Worm (Caenorhabditis elegans) whole organism, early embryonic: Measurements from ENCODE around the gene marb-1.

Experiments used
- B0310.2 ChIP-seq: sonication (generic microtip); optimal IDR thresholded peaks from 2 replicates; lab custom pipeline; 2016; ENCODE audit warnings: mild to moderate bottlenecking, missing genetic modification characterization, missing compliant biosample characterization
- F13C5.2 ChIP-seq: sonication (generic microtip); optimal IDR thresholded peaks from 2 replicates; lab custom pipeline; 2017; ENCODE audit warnings: mild to moderate bottlenecking, missing genetic modification characterization, inconsistent platforms, missing compliant biosample characterization
- aly-1 ChIP-seq: sonication (generic microtip); optimal IDR thresholded peaks from 2 replicates; lab custom pipeline; 2016; ENCODE audit warnings: missing genetic modification characterization, missing compliant biosample characterization
- ama-1 ChIP-seq: fragments of 150-350 bp; optimal IDR thresholded peaks from 2 replicates; lab custom pipeline; 2014
- ceh-13 ChIP-seq: fragments of 200-800 bp; sonication (Bioruptor generic); optimal IDR thresholded peaks from 2 replicates; lab custom pipeline; 2018; ENCODE audit warnings: mild to moderate bottlenecking, missing genetic modification characterization, missing compliant biosample characterization
- ceh-36 ChIP-seq: sonication (generic microtip); optimal IDR thresholded peaks from 2 replicates; lab custom pipeline; 2016; ENCODE audit warnings: missing genetic modification characterization, inconsistent platforms, missing compliant biosample characterization
- ets-7 ChIP-seq: sonication (generic microtip); optimal IDR thresholded peaks from 2 replicates; lab custom pipeline; 2016; ENCODE audit warnings: missing genotype, missing genetic modification characterization, missing compliant biosample characterization
- flt-1 ChIP-seq: fragments of 200-800 bp; sonication (Bioruptor generic); IDR thresholded peaks from 2 replicates; pipeline ENCODE4 v1.3.6; 2022; ENCODE audit warnings: missing genetic modification characterization, missing compliant biosample characterization
- hmbx-1 ChIP-seq: sonication (generic microtip); optimal IDR thresholded peaks from 2 replicates; lab custom pipeline; 2016; ENCODE audit warnings: mild to moderate bottlenecking, missing genetic modification characterization, missing compliant biosample characterization
- hmg-4 ChIP-seq: fragments of 200-800 bp; sonication (Bioruptor generic); optimal IDR thresholded peaks from 2 replicates; lab custom pipeline; 2018; ENCODE audit warnings: mild to moderate bottlenecking, missing genetic modification characterization, missing compliant biosample characterization
- hnd-1 ChIP-seq: sonication (generic microtip); optimal IDR thresholded peaks from 2 replicates; lab custom pipeline; 2016; ENCODE audit warnings: missing genetic modification characterization, missing compliant biosample characterization
- pes-1 ChIP-seq: fragments of 200-800 bp; sonication (Bioruptor generic); IDR thresholded peaks from 2 replicates; pipeline ENCODE4 v1.3.6; 2022; ENCODE audit warnings: missing genetic modification reagents, missing genetic modification characterization, missing compliant biosample characterization
- scrt-1 ChIP-seq: fragments of 200-800 bp; sonication (Bioruptor generic); IDR thresholded peaks from 2 replicates; pipeline ENCODE4 v1.3.6; 2022; ENCODE audit warnings: missing genetic modification characterization, missing compliant biosample characterization
- sea-1 ChIP-seq: fragments of 200-800 bp; sonication (Bioruptor generic); conservative IDR thresholded peaks from 2 replicates; pipeline ENCODE4 v1.3.6; 2022; ENCODE audit warnings: missing genetic modification characterization, missing compliant biosample characterization
- tbx-11 ChIP-seq: fragments of 200-800 bp; sonication (Bioruptor generic); IDR thresholded peaks from 2 replicates; pipeline ENCODE4 v1.3.6; 2022; ENCODE audit warnings: missing genetic modification characterization, missing compliant biosample characterization
- tbx-37 ChIP-seq: fragments of 200-800 bp; sonication (Bioruptor generic); conservative IDR thresholded peaks from 2 replicates; pipeline ENCODE4 v1.3.6; 2022; ENCODE audit warnings: missing genetic modification reagents, missing genetic modification characterization, missing compliant biosample characterization
- tra-4 ChIP-seq: sonication (generic microtip); optimal IDR thresholded peaks from 2 replicates; lab custom pipeline; 2017; ENCODE audit warnings: missing genetic modification characterization, missing compliant biosample characterization

Gene marb-1

ce11 chrIV:12219309-12219708 is 10.5 kb upstream of the marb-1 start, which contains the start of gene F35G2.5:
Gene F35G2.5, plus strand, starts transcription at chrIV:12219609.
- TF ChIP-seq aly-1 (no peak), scrt-1 (GFP tag; lab: Robert Waterston, UW) (no peak), ets-7 (no peak), tbx-11 (GFP tag; lab: Robert Waterston, UW) (no peak), F13C5.2 (tag; lab: Kevin White, UChicago) (no peak), ceh-36 (no peak), sea-1 (GFP tag; lab: Robert Waterston, UW) (no peak), ceh-13 (GFP tag; lab: Kevin White, UChicago) (no peak), tbx-37 (GFP tag; lab: Robert Waterston, UW) (no peak), flt-1 (GFP tag; lab: Robert Waterston, UW) (no peak), pes-1 (GFP tag; lab: Robert Waterston, UW) (no peak), hmbx-1 (no peak), hnd-1 (tag; lab: Kevin White, UChicago) (no peak), tra-4 (no peak), ama-1 (lab: Kevin White, UChicago) (no peak), B0310.2 (no peak), hmg-4 (GFP tag; lab: Kevin White, UChicago) (no peak)

- TF ChIP-seq tbx-11 (GFP tag; lab: Robert Waterston, UW) (no peak), tra-4 (no peak), pes-1 (GFP tag; lab: Robert Waterston, UW) (no peak), hnd-1 (tag; lab: Kevin White, UChicago) (no peak), hmg-4 (GFP tag; lab: Kevin White, UChicago) (no peak), ceh-13 (GFP tag; lab: Kevin White, UChicago) (no peak), hmbx-1 (no peak), scrt-1 (GFP tag; lab: Robert Waterston, UW) (no peak), ama-1 (lab: Kevin White, UChicago) (no peak), B0310.2 (no peak), ets-7 (no peak), tbx-37 (GFP tag; lab: Robert Waterston, UW) (no peak), aly-1 (no peak), flt-1 (GFP tag; lab: Robert Waterston, UW) (no peak), ceh-36 (no peak), F13C5.2 (tag; lab: Kevin White, UChicago) (no peak), sea-1 (GFP tag; lab: Robert Waterston, UW) (no peak)
Observed at ce11 chrIV:12218253-12218652, 9.4 kb upstream of the marb-1 start.

- no peak for TF ChIP-seq ceh-36
- no peak for TF ChIP-seq F13C5.2 (tag; lab: Kevin White, UChicago)
- no peak for TF ChIP-seq tbx-11 (GFP tag; lab: Robert Waterston, UW)
- TF ChIP-seq ets-7, result no peak
- TF ChIP-seq ama-1 (lab: Kevin White, UChicago), result no peak
Observed at ce11 chrIV:12217142-12217541, 8.3 kb upstream of the marb-1 start.

- TF ChIP-seq hmg-4 (GFP tag; lab: Kevin White, UChicago), result peak; percentile 0
- no peak for TF ChIP-seq F13C5.2 (tag; lab: Kevin White, UChicago)
- TF ChIP-seq ceh-36, result no peak
- no peak for TF ChIP-seq tra-4
Observed at ce11 chrIV:12215762-12216295, 7.0 kb upstream of the marb-1 start, which contains the start of gene phy-2. Gene phy-2, minus strand, starts transcription at chrIV:12215987.

ce11 chrIV:12212814-12213213 is 4.0 kb upstream of the marb-1 start:
- TF ChIP-seq hmbx-1 (no peak), B0310.2 (no peak), tra-4 (no peak), aly-1 (no peak), sea-1 (GFP tag; lab: Robert Waterston, UW) (no peak), hmg-4 (GFP tag; lab: Kevin White, UChicago) (no peak), ceh-13 (GFP tag; lab: Kevin White, UChicago) (no peak), ama-1 (lab: Kevin White, UChicago) (no peak), F13C5.2 (tag; lab: Kevin White, UChicago) (no peak), ceh-36 (no peak), tbx-37 (GFP tag; lab: Robert Waterston, UW) (no peak), scrt-1 (GFP tag; lab: Robert Waterston, UW) (no peak), flt-1 (GFP tag; lab: Robert Waterston, UW) (no peak), ets-7 (no peak), pes-1 (GFP tag; lab: Robert Waterston, UW) (no peak), tbx-11 (GFP tag; lab: Robert Waterston, UW) (no peak), hnd-1 (tag; lab: Kevin White, UChicago) (no peak)

ce11 chrIV:12211292-12211691 is 2.5 kb upstream of the marb-1 start:
- no peak for TF ChIP-seq tra-4
- no peak for TF ChIP-seq scrt-1 (GFP tag; lab: Robert Waterston, UW)
- TF ChIP-seq B0310.2, result no peak
- TF ChIP-seq tbx-37 (GFP tag; lab: Robert Waterston, UW), result no peak
- no peak for TF ChIP-seq hmbx-1
- TF ChIP-seq ama-1 (lab: Kevin White, UChicago), result no peak
- TF ChIP-seq flt-1 (GFP tag; lab: Robert Waterston, UW), result no peak
- TF ChIP-seq aly-1, result no peak
- TF ChIP-seq ceh-36, result no peak
- no peak for TF ChIP-seq hnd-1 (tag; lab: Kevin White, UChicago)
- no peak for TF ChIP-seq hmg-4 (GFP tag; lab: Kevin White, UChicago)
- TF ChIP-seq ceh-13 (GFP tag; lab: Kevin White, UChicago), result no peak
- TF ChIP-seq pes-1 (GFP tag; lab: Robert Waterston, UW), result no peak
- no peak for TF ChIP-seq sea-1 (GFP tag; lab: Robert Waterston, UW)
- no peak for TF ChIP-seq F13C5.2 (tag; lab: Kevin White, UChicago)
- no peak for TF ChIP-seq tbx-11 (GFP tag; lab: Robert Waterston, UW)
- no peak for TF ChIP-seq ets-7

ce11 chrIV:12207873-12208272 is 937 bp downstream of the marb-1 start:
- TF ChIP-seq hmbx-1 (no peak), tbx-11 (GFP tag; lab: Robert Waterston, UW) (no peak), sea-1 (GFP tag; lab: Robert Waterston, UW) (no peak), B0310.2 (no peak), ets-7 (no peak), aly-1 (no peak), scrt-1 (GFP tag; lab: Robert Waterston, UW) (no peak), ceh-36 (no peak)
